Fruit fly (Drosophila melanogaster) whole organism, embryonic: ENCODE measurements around the gene HP1e.

Source experiments
- Atf-2 ChIP-seq: fragments of 200-800 bp; sonication (Bioruptor generic); optimal IDR thresholded peaks from 2 replicates; lab custom pipeline; 2016; ENCODE audit warnings: missing biosample characterization, missing genetic modification characterization
- CG10267 ChIP-seq: fragments of 200-800 bp; sonication (Bioruptor generic); optimal IDR thresholded peaks from 2 replicates; lab custom pipeline; 2018; ENCODE audit warnings: missing biosample characterization, mild to moderate bottlenecking, missing genetic modification characterization, moderate library complexity
- CG11695 ChIP-seq: fragments of 200-800 bp; sonication (Bioruptor generic); IDR thresholded peaks from 3 replicates; pipeline ENCODE4 v1.3.6; 2022; ENCODE audit warnings: missing biosample characterization, missing genetic modification characterization
- CG12071 ChIP-seq: fragments of 200-800 bp; sonication (Bioruptor generic); optimal IDR thresholded peaks from 3 replicates; lab custom pipeline; 2018; ENCODE audit warnings: missing biosample characterization, mild to moderate bottlenecking, missing genetic modification characterization
- CG12155 ChIP-seq: fragments of 200-800 bp; sonication (Bioruptor generic); optimal IDR thresholded peaks from 3 replicates; lab custom pipeline; 2016; ENCODE audit warnings: missing biosample characterization, missing genetic modification characterization
- CG12236 ChIP-seq: fragments of 200-800 bp; sonication (Bioruptor generic); optimal IDR thresholded peaks from 2 replicates; lab custom pipeline; 2016; ENCODE audit warnings: missing biosample characterization, missing genetic modification characterization
- CG12769 ChIP-seq: fragments of 200-800 bp; sonication (Bioruptor generic); optimal IDR thresholded peaks from 2 replicates; lab custom pipeline; 2019; ENCODE audit warnings: missing biosample characterization, mild to moderate bottlenecking, missing genetic modification characterization, moderate library complexity
- CG13123 ChIP-seq: fragments of 200-800 bp; sonication (Bioruptor generic); optimal IDR thresholded peaks from 2 replicates; lab custom pipeline; 2016; ENCODE audit warnings: missing biosample characterization, missing genetic modification characterization
- CG14710 ChIP-seq: fragments of 200-800 bp; sonication (Bioruptor generic); optimal IDR thresholded peaks from 3 replicates; lab custom pipeline; 2019; ENCODE audit warnings: missing biosample characterization, mild to moderate bottlenecking, missing genetic modification characterization, moderate library complexity
- CG1647 ChIP-seq: fragments of 200-800 bp; sonication (Bioruptor generic); optimal IDR thresholded peaks from 3 replicates; lab custom pipeline; 2016; ENCODE audit warnings: missing biosample characterization, missing genetic modification characterization
- CG1792 ChIP-seq: fragments of 200-800 bp; sonication (Bioruptor generic); optimal IDR thresholded peaks from 2 replicates; lab custom pipeline; 2016; ENCODE audit warnings: missing biosample characterization, missing genetic modification characterization
- CG2116 ChIP-seq: fragments of 200-800 bp; sonication (Bioruptor generic); optimal IDR thresholded peaks from 3 replicates; lab custom pipeline; 2018; ENCODE audit warnings: missing biosample characterization, mild to moderate bottlenecking, missing genetic modification characterization
- CG2678 ChIP-seq: fragments of 200-800 bp; sonication (Bioruptor generic); optimal IDR thresholded peaks from 3 replicates; lab custom pipeline; 2019; ENCODE audit warnings: missing biosample characterization, mild to moderate bottlenecking, missing genetic modification characterization, moderate library complexity
- CG32767 ChIP-seq: fragments of 200-800 bp; sonication (Bioruptor generic); IDR thresholded peaks from 2 replicates; pipeline ENCODE4 v1.3.6; 2022; ENCODE audit warnings: missing biosample characterization, missing genetic modification characterization
- CG7928 ChIP-seq: fragments of 200-800 bp; sonication (Bioruptor generic); optimal IDR thresholded peaks from 2 replicates; lab custom pipeline; 2017; ENCODE audit warnings: missing biosample characterization, mild to moderate bottlenecking, missing genetic modification characterization
- CG7987 ChIP-seq: fragments of 200-800 bp; sonication (Bioruptor generic); optimal IDR thresholded peaks from 2 replicates; lab custom pipeline; 2018; ENCODE audit warnings: missing biosample characterization, mild to moderate bottlenecking, missing genetic modification characterization, moderate library complexity
- CG8281 ChIP-seq: fragments of 200-800 bp; sonication (Bioruptor generic); optimal IDR thresholded peaks from 2 replicates; lab custom pipeline; 2018; ENCODE audit warnings: missing biosample characterization, mild to moderate bottlenecking, missing genetic modification characterization, moderate library complexity
- CG9932 ChIP-seq: fragments of 200-800 bp; sonication (Bioruptor generic); IDR thresholded peaks from 2 replicates; pipeline ENCODE4 v1.3.6; 2022; ENCODE audit warnings: missing biosample characterization, missing genetic modification characterization
- Dbx ChIP-seq: fragments of 200-800 bp; sonication (Bioruptor generic); IDR thresholded peaks from 3 replicates; pipeline ENCODE4 v1.3.6; 2022; ENCODE audit warnings: missing biosample characterization, missing genetic modification characterization
- Drgx ChIP-seq: fragments of 200-800 bp; sonication (Bioruptor generic); IDR thresholded peaks from 2 replicates; pipeline ENCODE4 v1.3.6; 2022; ENCODE audit warnings: missing biosample characterization, missing genetic modification characterization
- Fer2 ChIP-seq: fragments of 200-800 bp; sonication (Bioruptor generic); optimal IDR thresholded peaks from 2 replicates; lab custom pipeline; 2018; ENCODE audit warnings: missing biosample characterization, mild to moderate bottlenecking, missing genetic modification characterization, moderate library complexity
- H15 ChIP-seq: fragments of 200-800 bp; sonication (Bioruptor generic); IDR thresholded peaks from 3 replicates; pipeline ENCODE4 v1.3.6; 2022; ENCODE audit warnings: missing biosample characterization, missing genetic modification characterization
- HLH4C ChIP-seq: fragments of 200-800 bp; sonication (Bioruptor generic); IDR thresholded peaks from 3 replicates; pipeline ENCODE4 v1.3.6; 2022; ENCODE audit warnings: missing biosample characterization, missing genetic modification characterization; ENCODE audit not compliant: partially characterized antibody
- MBD-R2 ChIP-seq: fragments of 200-800 bp; sonication (Bioruptor generic); IDR thresholded peaks from 2 replicates; pipeline ENCODE4 v1.3.6; 2022; ENCODE audit warnings: missing biosample characterization, missing genetic modification characterization
- Meics ChIP-seq: fragments of 200-800 bp; sonication (Bioruptor generic); optimal IDR thresholded peaks from 2 replicates; lab custom pipeline; 2017; ENCODE audit warnings: missing biosample characterization, mild to moderate bottlenecking, missing genetic modification characterization
- Ravus ChIP-seq: fragments of 200-800 bp; sonication (Bioruptor generic); IDR thresholded peaks from 2 replicates; pipeline ENCODE4 v1.3.6; 2022; ENCODE audit warnings: missing biosample characterization, missing genetic modification characterization
- Scr ChIP-seq: fragments of 200-800 bp; sonication (Bioruptor generic); IDR thresholded peaks from 2 replicates; pipeline ENCODE4 v1.3.6; 2022; ENCODE audit warnings: missing biosample characterization, missing genetic modification characterization; ENCODE audit not compliant: partially characterized antibody
- Sry-δ ChIP-seq: fragments of 200-800 bp; sonication (Bioruptor generic); optimal IDR thresholded peaks from 2 replicates; lab custom pipeline; 2016; ENCODE audit warnings: missing biosample characterization, missing genetic modification characterization
- Trl ChIP-seq, 3 experiments: fragments of >200 bp in 2 of 3; fragments of 200-800 bp in 1 of 3; sonication (Bioruptor generic) in 1 of 3; optimal IDR thresholded peaks; 2 replicates in 1 of 3; 3 replicates in 2 of 3; lab custom pipeline; 2016 to 2017; ENCODE audit warnings: missing biosample characterization in 1 of 3, missing genetic modification characterization in 1 of 3
- Xbp1 ChIP-seq: fragments of 200-800 bp; sonication (Bioruptor generic); optimal IDR thresholded peaks from 3 replicates; lab custom pipeline; 2016; ENCODE audit warnings: missing biosample characterization, mild to moderate bottlenecking, missing genetic modification characterization
- Xrp1 ChIP-seq: fragments of 200-800 bp; sonication (Bioruptor generic); IDR thresholded peaks from 2 replicates; pipeline ENCODE4 v1.3.6; 2022; ENCODE audit warnings: missing biosample characterization, missing genetic modification characterization
- ap ChIP-seq: fragments of 200-800 bp; sonication (Bioruptor generic); IDR thresholded peaks from 2 replicates; pipeline ENCODE4 v1.3.6; 2022; ENCODE audit warnings: missing biosample characterization, missing genetic modification characterization
- ash1 ChIP-seq: fragments of 200-800 bp; sonication (Bioruptor generic); optimal IDR thresholded peaks from 2 replicates; lab custom pipeline; 2018; ENCODE audit warnings: missing biosample characterization, mild to moderate bottlenecking, missing genetic modification characterization
- bowl ChIP-seq: fragments of 200-800 bp; sonication (Bioruptor generic); IDR thresholded peaks from 2 replicates; pipeline ENCODE4 v1.3.6; 2022; ENCODE audit warnings: missing biosample characterization, missing genetic modification characterization
- chm ChIP-seq: fragments of 200-800 bp; sonication (Bioruptor generic); IDR thresholded peaks from 2 replicates; pipeline ENCODE4 v1.3.6; 2022; ENCODE audit warnings: missing biosample characterization, missing genetic modification characterization
- chn ChIP-seq: fragments of 200-800 bp; sonication (Bioruptor generic); optimal IDR thresholded peaks from 2 replicates; lab custom pipeline; 2016; ENCODE audit warnings: missing biosample characterization, missing genetic modification characterization
- crol ChIP-seq: fragments of 200-800 bp; sonication (Bioruptor generic); IDR thresholded peaks from 2 replicates; pipeline ENCODE4 v1.3.6; 2022; ENCODE audit warnings: missing biosample characterization, missing genetic modification characterization
- dan ChIP-seq: fragments of 200-800 bp; sonication (Bioruptor generic); IDR thresholded peaks from 2 replicates; pipeline ENCODE4 v1.3.6; 2022; ENCODE audit warnings: missing biosample characterization, missing genetic modification characterization
- dati ChIP-seq: fragments of 200-800 bp; sonication (Bioruptor generic); IDR thresholded peaks from 2 replicates; pipeline ENCODE4 v1.3.6; 2022; ENCODE audit warnings: missing biosample characterization, missing genetic modification characterization
- dpn ChIP-seq, 2 experiments: fragments of 200-800 bp; sonication (Bioruptor generic); optimal IDR thresholded peaks; 3 replicates each; lab custom pipeline; 2016; ENCODE audit warnings: missing biosample characterization in 2 of 2, missing genetic modification characterization in 2 of 2
- gcm ChIP-seq: fragments of 200-800 bp; sonication (Bioruptor generic); optimal IDR thresholded peaks from 2 replicates; lab custom pipeline; 2019; ENCODE audit warnings: missing biosample characterization, mild to moderate bottlenecking, missing genetic modification characterization, moderate library complexity
- hth ChIP-seq: fragments of >200 bp; optimal IDR thresholded peaks from 2 replicates; lab custom pipeline; 2017; ENCODE audit warnings: inconsistent platforms
- ken ChIP-seq: fragments of 200-800 bp; sonication (Bioruptor generic); IDR thresholded peaks from 3 replicates; pipeline ENCODE4 v1.3.6; 2022; ENCODE audit warnings: missing biosample characterization, missing genetic modification characterization
- lilli ChIP-seq: fragments of 200-800 bp; sonication (Bioruptor generic); optimal IDR thresholded peaks from 3 replicates; lab custom pipeline; 2016; ENCODE audit warnings: missing biosample characterization, missing genetic modification characterization
- ranshi ChIP-seq: fragments of 200-800 bp; sonication (Bioruptor generic); IDR thresholded peaks from 2 replicates; pipeline ENCODE4 v1.3.6; 2022; ENCODE audit warnings: missing biosample characterization, missing genetic modification characterization
- sd ChIP-seq: fragments of 200-800 bp; sonication (Bioruptor generic); optimal IDR thresholded peaks from 3 replicates; lab custom pipeline; 2018; ENCODE audit warnings: missing biosample characterization, mild to moderate bottlenecking, missing genetic modification characterization, moderate library complexity
- ssp ChIP-seq: fragments of 200-800 bp; sonication (Bioruptor generic); IDR thresholded peaks from 2 replicates; pipeline ENCODE4 v1.3.6; 2022; ENCODE audit warnings: missing biosample characterization, missing genetic modification characterization
- tna ChIP-seq: fragments of 200-800 bp; sonication (Bioruptor generic); IDR thresholded peaks from 2 replicates; pipeline ENCODE4 v1.3.6; 2022; ENCODE audit warnings: missing biosample characterization, missing genetic modification characterization; ENCODE audit not compliant: partially characterized antibody
- usp ChIP-seq: fragments of >200 bp; optimal IDR thresholded peaks from 2 replicates; lab custom pipeline; 2017; ENCODE audit warnings: missing biosample characterization, missing genetic modification characterization
- wor ChIP-seq: fragments of 200-800 bp; sonication (Bioruptor generic); IDR thresholded peaks from 2 replicates; pipeline ENCODE4 v1.3.6; 2022; ENCODE audit warnings: missing biosample characterization, missing genetic modification characterization
- yki ChIP-seq: fragments of >200 bp; optimal IDR thresholded peaks from 3 replicates; lab custom pipeline; 2018

The HP1e gene

dm6 chr3R:9342248-9342882 lies 20.8 kb downstream of the HP1e start (continued):
- peak; percentile 13 for TF ChIP-seq sd (tag; lab: Kevin White, UChicago)
- TF ChIP-seq CG2678 (tag; lab: Kevin White, UChicago): peak; percentile 76
- TF ChIP-seq CG12071: peak; percentile 69
- no peak for TF ChIP-seq ssp (GFP tag; lab: Robert Waterston, UW)
- TF ChIP-seq lilli (GFP tag; lab: Kevin White, UChicago): peak; percentile 20
- peak; percentile 6; the same call in 1 of the 2 replicates for TF ChIP-seq chm (GFP tag; lab: Robert Waterston, UW)
- peak; percentile 56 for TF ChIP-seq CG14710 (tag; lab: Kevin White, UChicago)
- no peak for TF ChIP-seq chn (GFP tag; lab: Kevin White, UChicago)
- TF ChIP-seq dati: no peak
- no peak for TF ChIP-seq Scr (GFP tag; lab: Robert Waterston, UW)
- TF ChIP-seq Sry-δ (GFP tag; lab: Kevin White, UChicago): no peak
- no peak for TF ChIP-seq Atf-2
- TF ChIP-seq ap: no peak
- TF ChIP-seq HLH4C (GFP tag; lab: Robert Waterston, UW): no peak
- TF ChIP-seq CG11695: peak; percentile 55; the same call in 2 of the 3 replicates
- TF ChIP-seq Trl (optimal IDR thresholded peaks at IDR 0.05; lab: Kevin White, UChicago): peak; percentile 61 to 67
- TF ChIP-seq Trl (GFP tag; optimal IDR thresholded peaks at IDR 0.05; lab: Kevin White, UChicago): peak; percentile 47
- TF ChIP-seq hth (lab: Kevin White, UChicago): no peak
- TF ChIP-seq CG9932 (GFP tag; lab: Robert Waterston, UW): peak; percentile 11; the same call in 1 of the 2 replicates
- no peak for TF ChIP-seq CG1647 (GFP tag; lab: Kevin White, UChicago)
- TF ChIP-seq CG7928 (GFP tag; lab: Kevin White, UChicago): no peak
- peak; percentile 16 for TF ChIP-seq CG2116 (GFP tag; lab: Kevin White, UChicago)
- TF ChIP-seq bowl: no peak
- no peak for TF ChIP-seq tna (GFP tag; lab: Robert Waterston, UW)
- TF ChIP-seq Fer2 (tag; lab: Kevin White, UChicago): no peak
- peak; percentile 43 for TF ChIP-seq CG12155 (GFP tag; lab: Kevin White, UChicago)
- TF ChIP-seq Xrp1 (GFP tag; lab: Robert Waterston, UW): peak; percentile 66
- no peak for TF ChIP-seq Ravus
- no peak for TF ChIP-seq CG1792 (GFP tag; lab: Kevin White, UChicago)
- no peak for TF ChIP-seq wor (GFP tag; lab: Robert Waterston, UW)
- TF ChIP-seq ranshi (GFP tag; lab: Robert Waterston, UW): no peak
- TF ChIP-seq Xbp1 (GFP tag; lab: Kevin White, UChicago): peak; percentile 19
- TF ChIP-seq MBD-R2 (GFP tag; lab: Robert Waterston, UW): no peak
- no peak for TF ChIP-seq H15 (GFP tag; lab: Robert Waterston, UW)
- no peak for TF ChIP-seq crol (GFP tag; lab: Robert Waterston, UW)
- peak; percentile 6; the same call in 1 of the 3 replicates for TF ChIP-seq Dbx (GFP tag; lab: Robert Waterston, UW)
- TF ChIP-seq Drgx (GFP tag; lab: Robert Waterston, UW): peak; percentile 34
- no peak for TF ChIP-seq CG13123 (GFP tag; lab: Kevin White, UChicago)
- TF ChIP-seq usp (GFP tag; lab: Kevin White, UChicago): no peak
- TF ChIP-seq ken (GFP tag; lab: Robert Waterston, UW): no peak
- TF ChIP-seq yki (lab: Kevin White, UChicago): no peak
- peak; percentile 78 for TF ChIP-seq gcm (GFP tag; lab: Kevin White, UChicago)
- peak; percentile 36 for TF ChIP-seq CG12769
- no peak for TF ChIP-seq CG12236
- 0 out of 2 replicates have a peak, but pooled peaks have one; percentile 10 for TF ChIP-seq CG32767 (GFP tag; lab: Robert Waterston, UW)
- TF ChIP-seq CG7987: peak; percentile 84
- TF ChIP-seq dan (GFP tag; lab: Robert Waterston, UW): no peak
- TF ChIP-seq dpn (GFP tag; optimal IDR thresholded peaks at IDR 0.05; lab: Kevin White, UChicago): peak in 1 of 2 experiments; percentile 55
- TF ChIP-seq ash1 (GFP tag; lab: Kevin White, UChicago): peak; percentile 85
- TF ChIP-seq CG10267: peak; percentile 46
- TF ChIP-seq Meics (GFP tag; lab: Kevin White, UChicago): peak; percentile 60
- TF ChIP-seq CG8281: no peak
